Worm (Caenorhabditis elegans) whole organism, mixed stage, embryonic: ENCODE measurements around the gene slc-25A26.
A peak's percentile ranks its signal among the peaks of the same experiment; 100 is the strongest.

Source experiments
- M03D4.4 ChIP-seq: sonication (generic microtip); optimal IDR thresholded peaks from 2 replicates; lab custom pipeline; 2017; ENCODE audit warnings: mild to moderate bottlenecking, missing genetic modification characterization, missing compliant biosample characterization
- bed-3 ChIP-seq: fragments of 200-800 bp; sonication (Bioruptor generic); optimal IDR thresholded peaks from 3 replicates; lab custom pipeline; 2018; ENCODE audit warnings: mild to moderate bottlenecking, missing genetic modification characterization, moderate library complexity, missing compliant biosample characterization
- blmp-1 ChIP-seq: fragments of 150-350 bp; optimal IDR thresholded peaks from 2 replicates; lab custom pipeline; 2014; ENCODE audit warnings: missing biosample characterization, missing genetic modification characterization
- ceh-39 ChIP-seq: fragments of 150-350 bp; optimal IDR thresholded peaks from 2 replicates; lab custom pipeline; 2014; ENCODE audit warnings: missing biosample characterization, missing genetic modification characterization
- ceh-43 ChIP-seq: fragments of 200-800 bp; sonication (Bioruptor generic); optimal IDR thresholded peaks from 2 replicates; lab custom pipeline; 2018; ENCODE audit warnings: mild to moderate bottlenecking, missing genetic modification characterization, moderate library complexity, missing compliant biosample characterization
- ceh-83 ChIP-seq: fragments of 200-800 bp; sonication (Bioruptor generic); optimal IDR thresholded peaks from 2 replicates; lab custom pipeline; 2018; ENCODE audit warnings: mild to moderate bottlenecking, missing genetic modification characterization, missing compliant biosample characterization
- ces-1 ChIP-seq: fragments of 150-350 bp; optimal IDR thresholded peaks from 2 replicates; lab custom pipeline; 2014; ENCODE audit warnings: missing biosample characterization, missing genetic modification reagents, missing genetic modification characterization
- cnd-1 ChIP-seq: fragments of 200-800 bp; sonication (Bioruptor generic); optimal IDR thresholded peaks from 2 replicates; lab custom pipeline; 2018; ENCODE audit warnings: mild to moderate bottlenecking, missing genetic modification characterization, missing compliant biosample characterization
- drap-1 ChIP-seq: fragments of 200-800 bp; sonication (Bioruptor generic); optimal IDR thresholded peaks from 3 replicates; lab custom pipeline; 2018; ENCODE audit warnings: mild to moderate bottlenecking, missing genetic modification characterization, missing compliant biosample characterization
- elt-1 ChIP-seq: sonication (generic microtip); optimal IDR thresholded peaks from 2 replicates; lab custom pipeline; 2017; ENCODE audit warnings: missing genetic modification characterization, mild to moderate bottlenecking, missing compliant biosample characterization, antibody characterized with exemption, moderate library complexity, borderline replicate concordance; ENCODE audit not compliant: insufficient read depth
- elt-3 ChIP-seq: fragments of 150-350 bp; optimal IDR thresholded peaks from 2 replicates; lab custom pipeline; 2014; ENCODE audit warnings: missing biosample characterization, missing genetic modification characterization
- flh-1 ChIP-seq: fragments of 200-800 bp; sonication (Bioruptor generic); optimal IDR thresholded peaks from 2 replicates; lab custom pipeline; 2018; ENCODE audit warnings: mild to moderate bottlenecking, missing genetic modification characterization, moderate library complexity, missing compliant biosample characterization
- ham-2 ChIP-seq: fragments of 200-800 bp; sonication (Bioruptor generic); optimal IDR thresholded peaks from 2 replicates; lab custom pipeline; 2018; ENCODE audit warnings: mild to moderate bottlenecking, missing genetic modification characterization, missing compliant biosample characterization
- hlh-1 ChIP-seq: fragments of 150-350 bp; optimal IDR thresholded peaks from 2 replicates; lab custom pipeline; 2014; ENCODE audit warnings: missing biosample characterization, missing genetic modification reagents, missing genetic modification characterization
- lin-13 ChIP-seq: fragments of 150-350 bp; optimal IDR thresholded peaks from 2 replicates; lab custom pipeline; 2014; ENCODE audit warnings: missing biosample characterization, missing genetic modification characterization
- lin-32 ChIP-seq: fragments of 200-800 bp; sonication (Bioruptor generic); optimal IDR thresholded peaks from 2 replicates; lab custom pipeline; 2018; ENCODE audit warnings: mild to moderate bottlenecking, missing genetic modification characterization, missing compliant biosample characterization
- lsy-2 ChIP-seq: fragments of 150-350 bp; optimal IDR thresholded peaks from 2 replicates; lab custom pipeline; 2014; ENCODE audit warnings: missing biosample characterization, missing genetic modification characterization
- mab-5 ChIP-seq: fragments of 150-350 bp; optimal IDR thresholded peaks from 2 replicates; lab custom pipeline; 2014; ENCODE audit warnings: missing biosample characterization, missing genetic modification characterization
- mep-1 ChIP-seq: fragments of 150-350 bp; optimal IDR thresholded peaks from 2 replicates; lab custom pipeline; 2017; ENCODE audit warnings: missing biosample characterization, missing genetic modification reagents, missing genetic modification characterization, inconsistent platforms
- mls-2 ChIP-seq: sonication (generic microtip); optimal IDR thresholded peaks from 2 replicates; lab custom pipeline; 2016; ENCODE audit warnings: mild to moderate bottlenecking, missing genetic modification characterization, moderate library complexity, missing compliant biosample characterization
- nhr-12 ChIP-seq: fragments of 150-350 bp; optimal IDR thresholded peaks from 2 replicates; lab custom pipeline; 2014; ENCODE audit warnings: missing biosample characterization, missing genetic modification characterization
- nhr-2 ChIP-seq: fragments of 150-350 bp; optimal IDR thresholded peaks from 2 replicates; lab custom pipeline; 2014; ENCODE audit warnings: missing biosample characterization, missing genetic modification characterization
- nhr-237 ChIP-seq: fragments of 150-350 bp; optimal IDR thresholded peaks from 2 replicates; lab custom pipeline; 2014; ENCODE audit warnings: missing biosample characterization, missing genetic modification characterization
- nhr-28 ChIP-seq: fragments of 150-350 bp; optimal IDR thresholded peaks from 2 replicates; lab custom pipeline; 2014; ENCODE audit warnings: missing biosample characterization, missing genetic modification characterization
- nhr-76 ChIP-seq: sonication (generic microtip); optimal IDR thresholded peaks from 2 replicates; lab custom pipeline; 2017; ENCODE audit warnings: missing biosample characterization, missing genetic modification characterization
- pha-4 ChIP-seq: fragments of 150-350 bp; optimal IDR thresholded peaks from 2 replicates; lab custom pipeline; 2018; ENCODE audit warnings: missing biosample characterization, missing genetic modification reagents, missing genetic modification characterization
- sem-2 ChIP-seq: fragments of 200-800 bp; sonication (Bioruptor generic); optimal IDR thresholded peaks from 2 replicates; lab custom pipeline; 2018; ENCODE audit warnings: mild to moderate bottlenecking, missing genetic modification characterization, missing compliant biosample characterization
- snpc-4 ChIP-seq: fragments of 150-350 bp; optimal IDR thresholded peaks from 2 replicates; lab custom pipeline; 2014; ENCODE audit warnings: missing biosample characterization, missing genetic modification characterization
- sptf-1 ChIP-seq: sonication (generic microtip); optimal IDR thresholded peaks from 2 replicates; lab custom pipeline; 2017; ENCODE audit warnings: mild to moderate bottlenecking, missing genetic modification characterization, moderate library complexity, missing compliant biosample characterization
- tbx-8 ChIP-seq: fragments of 200-800 bp; sonication (Bioruptor generic); optimal IDR thresholded peaks from 2 replicates; lab custom pipeline; 2018; ENCODE audit warnings: mild to moderate bottlenecking, missing genetic modification characterization, moderate library complexity, missing compliant biosample characterization
- unc-120 ChIP-seq: sonication (generic microtip); optimal IDR thresholded peaks from 2 replicates; lab custom pipeline; 2017; ENCODE audit warnings: missing genetic modification characterization, missing compliant biosample characterization; ENCODE audit not compliant: poor library complexity, severe bottlenecking
- unc-39 ChIP-seq: fragments of 150-350 bp; optimal IDR thresholded peaks from 2 replicates; lab custom pipeline; 2014; ENCODE audit warnings: missing biosample characterization, missing genetic modification characterization
- unc-62 ChIP-seq: fragments of 150-350 bp; optimal IDR thresholded peaks from 2 replicates; lab custom pipeline; 2014; ENCODE audit warnings: missing biosample characterization, missing genetic modification reagents, missing genetic modification characterization
- zip-8 ChIP-seq: fragments of 150-350 bp; optimal IDR thresholded peaks from 2 replicates; lab custom pipeline; 2014; ENCODE audit warnings: missing biosample characterization, missing genetic modification characterization
- ztf-11 ChIP-seq: fragments of 150-350 bp; optimal IDR thresholded peaks from 2 replicates; lab custom pipeline; 2014; ENCODE audit warnings: missing biosample characterization, missing genetic modification characterization

slc-25A26 gene

ce11 chrIV:8921956-8922355 lies 8.3 kb upstream of the slc-25A26 start, which contains the start of gene D1046.16:
D1046.16 (plus strand) TSS chrIV:8922150.
- no peak for TF ChIP-seq hlh-1 (tag; lab: Kevin White, UChicago)
- TF ChIP-seq lsy-2 = no peak
- peak; percentile 25 for TF ChIP-seq ham-2
- TF ChIP-seq ceh-83 (GFP tag; lab: Kevin White, UChicago) = no peak
- no peak for TF ChIP-seq sptf-1 (tag; lab: Kevin White, UChicago)
- no peak for TF ChIP-seq pha-4 (tag; lab: Kevin White, UChicago)
- TF ChIP-seq nhr-28 (tag; lab: Kevin White, UChicago) = no peak
- no peak for TF ChIP-seq nhr-237 (tag; lab: Kevin White, UChicago)
- TF ChIP-seq nhr-76 = no peak
- no peak for TF ChIP-seq zip-8
- no peak for TF ChIP-seq unc-62 (GFP tag; lab: Kevin White, UChicago)
- peak; percentile 97 for TF ChIP-seq nhr-2
- TF ChIP-seq unc-39 (tag; lab: Kevin White, UChicago) = no peak
- TF ChIP-seq sem-2 (GFP tag; lab: Kevin White, UChicago) = no peak
- TF ChIP-seq elt-3 (tag; lab: Kevin White, UChicago) = no peak
- TF ChIP-seq mep-1 = no peak
- peak; percentile 67 for TF ChIP-seq ceh-39
- TF ChIP-seq drap-1 (GFP tag; lab: Kevin White, UChicago) = no peak
- no peak for TF ChIP-seq blmp-1 (tag; lab: Kevin White, UChicago)
- TF ChIP-seq, all 35 proteins: peak for 3

ce11 chrIV:8923381-8923780 lies 6.9 kb upstream of the slc-25A26 start:
- TF ChIP-seq blmp-1 (tag; lab: Kevin White, UChicago) (no peak), snpc-4 (no peak), hlh-1 (tag; lab: Kevin White, UChicago) (no peak), tbx-8 (GFP tag; lab: Kevin White, UChicago) (no peak), elt-1 (no peak)

- TF ChIP-seq zip-8 (no peak), unc-39 (tag; lab: Kevin White, UChicago) (no peak), lin-13 (no peak), blmp-1 (tag; lab: Kevin White, UChicago) (no peak), unc-62 (GFP tag; lab: Kevin White, UChicago) (no peak), mep-1 (no peak), flh-1 (GFP tag; lab: Kevin White, UChicago) (no peak)
- TF ChIP-seq, all 35 proteins: peak for 0
These were observed 6.1 kb upstream of the slc-25A26 start for ce11 chrIV:8924126-8924525.

ce11 chrIV:8925990-8926389 lies 4.3 kb upstream of the slc-25A26 start, which contains the start of the genes D1046.2 and cfim-2:
D1046.2 (minus strand) TSS chrIV:8926067.
cfim-2 (plus strand) TSS chrIV:8926324.
- TF ChIP-seq ces-1 (peak; percentile 53), lsy-2 (peak; percentile 12), ham-2 (no peak), ceh-39 (peak; percentile 30), unc-120 (tag; lab: Kevin White, UChicago) (no peak)

ce11 chrIV:8926511-8926910 lies 3.7 kb upstream of the slc-25A26 start:
- no peak for TF ChIP-seq ceh-39
- TF ChIP-seq nhr-237 (tag; lab: Kevin White, UChicago) = no peak
- no peak for TF ChIP-seq ham-2
- no peak for TF ChIP-seq mab-5 (tag; lab: Kevin White, UChicago)
- TF ChIP-seq mep-1 = no peak
- TF ChIP-seq sem-2 (GFP tag; lab: Kevin White, UChicago) = no peak
- no peak for TF ChIP-seq sptf-1 (tag; lab: Kevin White, UChicago)
- TF ChIP-seq mls-2 (tag; lab: Kevin White, UChicago) = no peak
- no peak for TF ChIP-seq nhr-28 (tag; lab: Kevin White, UChicago)
- TF ChIP-seq lin-13 = no peak
- TF ChIP-seq cnd-1 (tag; lab: Kevin White, UChicago) = no peak
- no peak for TF ChIP-seq elt-1
- no peak for TF ChIP-seq flh-1 (GFP tag; lab: Kevin White, UChicago)
- no peak for TF ChIP-seq ces-1
- TF ChIP-seq nhr-76 = no peak
- TF ChIP-seq nhr-12 (tag; lab: Kevin White, UChicago) = no peak
- no peak for TF ChIP-seq blmp-1 (tag; lab: Kevin White, UChicago)
- TF ChIP-seq unc-39 (tag; lab: Kevin White, UChicago) = no peak

- TF ChIP-seq tbx-8 (GFP tag; lab: Kevin White, UChicago) = peak; percentile 94
- TF ChIP-seq zip-8 = no peak
- peak; percentile 74 for TF ChIP-seq hlh-1 (tag; lab: Kevin White, UChicago)
- TF ChIP-seq ceh-83 (GFP tag; lab: Kevin White, UChicago) = peak; percentile 98
- peak; percentile 62 for TF ChIP-seq ztf-11 (tag; lab: Kevin White, UChicago)
- peak; percentile 64 for TF ChIP-seq elt-3 (tag; lab: Kevin White, UChicago)
- TF ChIP-seq nhr-237 (tag; lab: Kevin White, UChicago) = peak; percentile 57
- TF ChIP-seq mls-2 (tag; lab: Kevin White, UChicago) = peak; percentile 98
- peak; percentile 94 for TF ChIP-seq bed-3 (GFP tag; lab: Kevin White, UChicago)
- TF ChIP-seq ceh-43 (GFP tag; lab: Kevin White, UChicago) = peak; percentile 97
- TF ChIP-seq mep-1 = peak; percentile 58
- peak; percentile 59 for TF ChIP-seq lin-13
- TF ChIP-seq sptf-1 (tag; lab: Kevin White, UChicago) = peak; percentile 99
- peak; percentile 96 for TF ChIP-seq lin-32 (GFP tag; lab: Kevin White, UChicago)
- peak; percentile 98 for TF ChIP-seq cnd-1 (tag; lab: Kevin White, UChicago)
- TF ChIP-seq nhr-76 = peak; percentile 28
- peak; percentile 58 for TF ChIP-seq nhr-28 (tag; lab: Kevin White, UChicago)
- TF ChIP-seq mab-5 (tag; lab: Kevin White, UChicago) = peak; percentile 34
- peak; percentile 92 for TF ChIP-seq unc-120 (tag; lab: Kevin White, UChicago)
- TF ChIP-seq snpc-4 = no peak
- TF ChIP-seq sem-2 (GFP tag; lab: Kevin White, UChicago) = peak; percentile 96
- TF ChIP-seq nhr-12 (tag; lab: Kevin White, UChicago) = no peak
- TF ChIP-seq elt-1 = no peak
- peak; percentile 68 for TF ChIP-seq pha-4 (tag; lab: Kevin White, UChicago)
- no peak for TF ChIP-seq ceh-39
- TF ChIP-seq drap-1 (GFP tag; lab: Kevin White, UChicago) = peak; percentile 97
- peak; percentile 97 for TF ChIP-seq M03D4.4 (tag; lab: Kevin White, UChicago)
These were observed 3.1 kb upstream of the slc-25A26 start for ce11 chrIV:8927093-8927492.
